Worm (Caenorhabditis elegans) whole organism, L4/young adult: Measurements from ENCODE around the gene Y54G11A.1.

ENCODE experiments used
- dao-5 ChIP-seq: sonication (generic microtip); optimal IDR thresholded peaks from 2 replicates; lab custom pipeline; 2016; ENCODE audit warnings: missing genotype, missing genetic modification characterization, moderate library complexity, missing compliant biosample characterization
- him-1 ChIP-seq: sonication (generic microtip); optimal IDR thresholded peaks from 2 replicates; lab custom pipeline; 2016; ENCODE audit warnings: missing genotype, missing genetic modification reagents, missing genetic modification characterization, missing compliant biosample characterization

- TF ChIP-seq him-1 (tag; lab: Kevin White, UChicago), result no peak
- no peak for TF ChIP-seq dao-5 (tag; lab: Kevin White, UChicago)
Measured at ce11 chrII:14296320-14296719, 27.3 kb upstream of the Y54G11A.1 start.
